Fruit fly (Drosophila melanogaster) ovary, adult (tissue): ENCODE results near the gene CG3634.

Experiments used
- CG17801 ChIP-seq: fragments of 200-800 bp; optimal IDR thresholded peaks from 2 replicates; lab custom pipeline; 2019; ENCODE audit warnings: missing biosample characterization, mild to moderate bottlenecking, missing genetic modification characterization, moderate library complexity; ENCODE audit not compliant: partially characterized antibody

Gene CG3634

dm6 chr3L:20800208-20800607, 8.9 kb downstream of the CG3634 start, which contains the start of gene Spc105R:
Spc105R (plus strand) TSS chr3L:20800410.
- TF ChIP-seq CG17801 (GFP tag; lab: Kevin White, UChicago) = no peak

DNA sequence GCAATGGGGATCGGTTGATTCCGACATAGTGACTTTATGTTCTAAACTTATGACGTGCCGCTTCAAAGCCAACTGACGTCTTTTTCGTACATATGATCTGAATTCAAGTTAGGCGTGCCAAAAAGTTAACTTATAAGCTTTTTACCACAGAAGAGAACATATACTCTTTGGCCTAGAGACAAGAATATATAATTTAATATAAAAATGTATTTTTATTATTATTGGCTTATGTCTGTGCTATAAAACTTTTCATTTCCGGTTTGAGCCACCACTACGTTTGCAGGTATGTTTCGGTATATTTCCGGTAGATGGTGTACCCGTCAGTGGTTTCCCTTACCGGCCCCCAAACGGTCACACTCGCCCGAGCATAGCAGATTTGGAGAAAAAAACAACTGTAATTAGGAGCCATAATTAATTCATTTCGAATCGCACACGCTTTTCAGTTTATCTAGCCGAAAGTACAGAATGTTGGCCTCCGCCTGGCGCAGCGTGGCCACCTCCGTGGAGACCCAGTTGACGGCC, 10.7 kb downstream of the CG3634 start, which contains the start of the genes CG3698 and tzn:
CG3698 (minus strand) TSS at position 51 of the 522 bp plus-strand sequence.
tzn (plus strand) TSS at position 321 of the 522 bp plus-strand sequence.
- peak; percentile 80 for TF ChIP-seq CG17801 (GFP tag; lab: Kevin White, UChicago)

- no peak for TF ChIP-seq CG17801 (GFP tag; lab: Kevin White, UChicago)
Observed at dm6 chr3L:20797379-20797778, 11.7 kb downstream of the CG3634 start.

dm6 chr3L:20796757-20797156, 12.3 kb downstream of the CG3634 start:
- no peak for TF ChIP-seq CG17801 (GFP tag; lab: Kevin White, UChicago)

DNA sequence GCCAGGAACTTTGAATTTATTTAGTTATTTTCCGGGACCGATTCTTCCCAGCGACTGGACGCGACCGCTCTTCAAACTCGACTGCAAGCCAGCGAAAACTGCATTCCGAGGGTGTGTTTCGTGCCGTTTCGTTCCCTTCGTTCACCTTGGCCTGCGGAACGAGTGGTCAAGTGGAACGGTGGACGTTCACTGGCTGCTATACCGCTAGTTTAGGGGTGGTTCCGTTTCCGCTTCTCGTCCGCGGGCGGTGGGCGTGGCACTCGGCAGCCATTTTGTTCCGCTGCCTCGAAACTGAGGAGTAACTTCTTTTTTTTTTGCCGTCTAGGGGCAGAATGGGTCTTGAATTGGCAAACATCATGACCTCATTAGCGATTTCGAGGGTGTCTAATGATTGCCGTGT, 16.4 kb downstream of the CG3634 start, which contains the start of gene Six4:
Six4 (minus strand) TSS at position 85 of the 400 bp plus-strand sequence.
- no peak for TF ChIP-seq CG17801 (GFP tag; lab: Kevin White, UChicago)

dm6 chr3L:20789299-20789698, 19.8 kb downstream of the CG3634 start:
- no peak for TF ChIP-seq CG17801 (GFP tag; lab: Kevin White, UChicago)

- peak; percentile 3 for TF ChIP-seq CG17801 (GFP tag; lab: Kevin White, UChicago)
Observed at dm6 chr3L:20787835-20788380, 21.2 kb downstream of the CG3634 start, which contains the start of gene CG11396. CG11396 (minus strand) TSS chr3L:20788137.

DNA sequence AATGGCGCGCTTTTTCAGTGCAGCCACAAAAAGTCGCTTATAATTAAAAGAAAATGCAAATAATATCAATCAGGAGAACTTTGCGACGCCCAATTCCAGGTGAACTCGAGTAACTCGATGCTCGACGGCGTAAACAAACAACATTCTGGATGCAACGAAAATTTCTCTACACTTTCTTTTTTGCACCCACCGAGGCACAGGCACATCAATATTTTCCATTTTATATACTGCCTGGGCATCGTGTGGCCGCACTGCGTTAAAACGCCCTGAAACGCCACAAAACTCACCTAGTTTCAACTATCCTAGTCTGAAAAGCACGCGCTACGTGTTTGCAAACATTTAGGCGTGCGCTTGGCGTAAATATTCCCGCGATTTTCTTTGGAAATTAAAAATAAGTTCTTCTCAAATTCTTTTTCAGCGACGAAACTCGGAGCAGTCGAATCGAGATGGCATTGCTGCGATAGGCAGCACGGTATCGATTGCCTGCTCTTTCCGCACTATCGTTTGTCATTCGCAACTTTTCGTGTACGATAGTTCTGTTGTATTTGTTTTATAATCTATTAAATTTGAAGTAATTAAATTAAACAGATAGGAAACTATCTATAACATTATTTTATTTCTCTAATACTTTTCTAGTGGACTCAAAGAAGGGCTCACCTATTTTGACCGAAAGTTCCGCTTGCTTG, 23.2 kb downstream of the CG3634 start, which contains the start of gene Pcif1:
Pcif1 (minus strand) TSS at position 456 of the 686 bp plus-strand sequence.
- TF ChIP-seq CG17801 (GFP tag; lab: Kevin White, UChicago) = peak; percentile 60

DNA sequence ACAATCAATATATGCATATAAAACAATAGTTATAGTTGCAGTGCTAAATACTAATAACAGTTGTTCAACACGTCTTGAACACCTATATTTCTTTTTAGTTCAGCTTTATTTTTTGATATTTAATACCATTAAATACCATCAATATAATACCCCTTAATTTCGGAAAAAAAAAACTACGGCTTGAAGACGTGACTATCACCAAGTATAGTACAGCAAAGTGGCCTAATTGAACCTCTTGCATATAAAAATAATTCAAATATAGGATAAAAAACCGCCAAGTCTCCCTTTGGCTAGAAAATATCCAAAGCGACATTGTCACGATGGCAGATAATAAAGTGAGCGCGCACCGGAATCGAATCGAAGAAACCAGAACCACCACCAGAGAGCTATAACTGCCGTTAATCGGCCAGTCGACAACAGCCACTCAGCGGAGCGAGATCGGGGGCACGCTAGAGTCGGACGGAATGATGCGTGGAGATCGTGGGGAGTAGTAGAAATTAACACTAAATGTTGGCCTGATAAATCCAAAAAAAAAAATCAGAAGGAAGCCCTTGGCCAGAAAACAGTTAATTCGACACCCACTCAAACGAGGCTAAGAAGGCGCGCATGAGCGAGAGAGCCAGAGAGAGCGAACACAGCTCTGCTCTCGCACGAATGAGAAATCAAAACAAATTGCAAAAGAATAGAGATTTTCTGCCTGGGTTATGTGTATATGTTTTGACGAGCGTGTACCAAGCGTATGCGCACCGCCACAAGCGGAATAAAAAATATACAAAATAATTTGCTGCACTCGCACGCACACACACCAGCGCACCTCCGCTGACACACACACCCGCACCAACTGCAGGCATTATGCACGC, 24.0 kb downstream of the CG3634 start:
- TF ChIP-seq CG17801 (GFP tag; lab: Kevin White, UChicago) = no peak

DNA sequence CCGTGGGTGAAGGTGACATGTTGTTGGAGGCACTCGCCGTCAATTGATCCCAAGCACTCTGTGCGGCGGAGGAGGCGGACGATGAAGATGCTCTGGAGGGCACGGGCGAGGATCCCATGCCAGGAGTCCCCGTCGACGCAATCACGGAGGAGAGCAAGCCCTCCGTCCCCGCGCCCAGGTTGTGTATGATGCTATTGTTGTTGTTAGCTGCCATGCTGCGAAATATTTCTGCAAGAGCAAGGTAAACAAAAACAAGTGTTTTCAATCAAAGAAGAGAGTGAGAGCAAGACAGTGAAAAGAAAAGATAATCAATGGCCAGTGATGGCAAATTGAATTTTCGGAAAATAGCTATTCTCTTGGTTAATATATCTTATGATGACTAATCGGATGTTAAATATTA, 24.7 kb downstream of the CG3634 start:
- no peak for TF ChIP-seq CG17801 (GFP tag; lab: Kevin White, UChicago)

- TF ChIP-seq CG17801 (GFP tag; lab: Kevin White, UChicago) = peak; percentile 41
Observed at dm6 chr3L:20778224-20779063, 30.6 kb downstream of the CG3634 start, which contains the start of the genes Pex16 and Pex14. Pex16 (minus strand) TSS chr3L:20778264. Pex14 (plus strand) TSS chr3L:20778799.

DNA sequence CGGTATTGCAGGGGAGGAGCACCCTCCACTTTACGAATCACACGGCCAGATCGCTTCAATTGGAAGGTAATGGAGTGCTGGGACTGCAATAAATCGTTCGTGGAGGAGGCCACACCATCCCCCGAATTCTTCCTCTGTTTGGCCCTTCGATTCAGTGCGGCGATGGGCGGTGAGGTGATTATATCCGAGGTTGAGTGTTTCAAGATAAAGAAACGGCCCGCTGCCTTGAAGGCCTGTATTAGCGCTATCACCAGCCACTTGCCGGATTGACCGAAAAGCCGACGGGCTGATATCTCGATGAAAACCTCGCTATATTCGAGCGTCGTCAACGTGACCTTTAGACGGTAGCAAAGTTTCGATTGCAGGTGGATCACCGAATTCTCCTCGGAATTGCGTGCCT, 31.6 kb downstream of the CG3634 start:
- TF ChIP-seq CG17801 (GFP tag; lab: Kevin White, UChicago) = no peak

dm6 chr3L:20772647-20773015, 36.4 kb downstream of the CG3634 start:
- TF ChIP-seq CG17801 (GFP tag; lab: Kevin White, UChicago) = no peak
